Worm (Caenorhabditis elegans): ENCODE results near the gene srw-73.

DNA sequence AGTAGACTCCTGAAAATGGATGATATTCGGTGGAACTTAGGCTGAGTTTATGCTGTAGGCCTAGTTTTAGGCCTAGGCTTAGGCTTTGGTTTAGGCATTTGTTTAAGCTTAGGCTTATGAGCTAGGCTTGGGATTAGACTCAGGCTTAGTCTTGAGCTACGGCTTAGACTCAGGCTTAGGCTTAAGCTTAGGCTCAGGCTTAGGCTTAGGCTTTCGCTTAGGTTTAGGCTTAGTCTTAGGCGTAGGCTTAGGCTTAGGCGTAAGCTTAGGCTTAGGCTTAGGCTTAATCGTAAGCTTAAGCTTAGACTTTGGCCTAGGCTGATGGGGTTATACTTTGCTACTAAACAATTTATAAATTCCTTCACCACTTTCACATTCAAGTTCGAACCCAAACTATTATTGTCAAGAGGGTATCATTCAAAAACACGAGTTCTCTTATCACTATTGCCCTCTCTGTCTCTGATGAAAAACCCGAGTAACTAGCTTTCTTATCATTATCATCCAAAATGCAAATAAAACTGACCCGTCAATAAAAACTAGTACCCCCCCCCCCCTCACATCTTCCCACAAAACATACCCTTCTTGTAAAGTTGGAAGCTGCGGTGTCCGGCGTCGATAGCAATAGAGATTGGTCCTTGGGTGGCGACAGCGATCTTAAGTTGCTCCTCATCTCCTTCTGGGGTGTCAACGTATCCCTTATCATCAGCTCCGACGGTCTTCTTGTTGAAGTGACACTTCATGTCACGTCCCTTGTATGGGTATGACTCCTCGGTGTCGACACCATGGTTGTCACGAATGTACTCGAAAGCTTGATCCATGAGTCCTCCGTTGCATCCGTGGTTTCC is 4.8 kb upstream of the srw-73 start:
- TF ChIP-seq nhr-23 (tag; optimal IDR thresholded peaks at IDR 0.05) (no peak), unc-62 (GFP tag; optimal IDR thresholded peaks at IDR 0.05) (no peak), gmeb-1 (tag; optimal IDR thresholded peaks at IDR 0.05) (peak; percentile 47), lsy-2 (tag; optimal IDR thresholded peaks at IDR 0.05) (no peak), egl-27 (tag; optimal IDR thresholded peaks at IDR 0.05) (no peak), R02D3.7 (tag; optimal IDR thresholded peaks at IDR 0.05) (no peak), nhr-237 (tag; optimal IDR thresholded peaks at IDR 0.05) (no peak), ztf-4 (tag; optimal IDR thresholded peaks at IDR 0.05) (no peak), fos-1 (tag; optimal IDR thresholded peaks at IDR 0.05) (peak; percentile 43), ceh-82 (tag; optimal IDR thresholded peaks at IDR 0.05) (no peak)

Measured in whole organism, L2 larva.